Worm (Caenorhabditis elegans): Measurements from ENCODE around the gene C03B1.10.

- TF ChIP-seq tbx-11 (GFP tag; IDR thresholded peaks at IDR 0.05) = no peak
- TF ChIP-seq ceh-13 (GFP tag; optimal IDR thresholded peaks at IDR 0.05) = no peak
- no peak for TF ChIP-seq hmbx-1 (tag; optimal IDR thresholded peaks at IDR 0.05)
- no peak for TF ChIP-seq B0310.2 (tag; optimal IDR thresholded peaks at IDR 0.05)
- TF ChIP-seq hnd-1 (tag; optimal IDR thresholded peaks at IDR 0.05) = no peak
- TF ChIP-seq ets-7 (tag; optimal IDR thresholded peaks at IDR 0.05) = no peak
- no peak for TF ChIP-seq ama-1 (optimal IDR thresholded peaks at IDR 0.05)
These were observed 7.7 kb downstream of the C03B1.10 start, which contains the start of gene C03B1.6 for ce11 chrX:6350016-6350415.

All from whole organism, early embryonic.